Worm (Caenorhabditis elegans) whole organism, L4 larva: Measurements from ENCODE around the gene F55G7.4.

ENCODE experiments used
- F10B5.3 ChIP-seq: sonication (generic microtip); optimal IDR thresholded peaks from 2 replicates; lab custom pipeline; 2016; ENCODE audit warnings: mild to moderate bottlenecking, missing genetic modification characterization, missing compliant biosample characterization
- F44E2.7 ChIP-seq: fragments of 200-800 bp; sonication (Bioruptor generic); IDR thresholded peaks from 2 replicates; pipeline ENCODE4 v2.1.2; 2022; ENCODE audit warnings: missing genetic modification characterization, missing compliant biosample characterization
- Y105C5A.15 ChIP-seq: fragments of 200-800 bp; sonication (Bioruptor generic); IDR thresholded peaks from 2 replicates; pipeline ENCODE4 v1.3.6; 2022; ENCODE audit warnings: missing genetic modification characterization, missing compliant biosample characterization
- Y48G9A.11 ChIP-seq: fragments of 200-800 bp; sonication (Bioruptor generic); IDR thresholded peaks from 2 replicates; pipeline ENCODE4 v1.3.6; 2022; ENCODE audit warnings: missing genetic modification reagents, missing genetic modification characterization, missing compliant biosample characterization
- arid-1 ChIP-seq: fragments of 200-800 bp; sonication (Bioruptor generic); conservative IDR thresholded peaks from 2 replicates; pipeline ENCODE4 v1.3.6; 2022; ENCODE audit warnings: missing genetic modification reagents, missing genetic modification characterization, missing compliant biosample characterization
- ceh-44 ChIP-seq: fragments of 200-800 bp; sonication (Bioruptor generic); IDR thresholded peaks from 2 replicates; pipeline ENCODE4 v1.3.6; 2022; ENCODE audit warnings: missing genetic modification reagents, missing genetic modification characterization, missing compliant biosample characterization
- ceh-82 ChIP-seq: sonication (generic microtip); optimal IDR thresholded peaks from 2 replicates; lab custom pipeline; 2017; ENCODE audit warnings: missing biosample characterization, missing genetic modification characterization
- ctbp-1 ChIP-seq: fragments of 200-800 bp; sonication (Bioruptor generic); IDR thresholded peaks from 2 replicates; pipeline ENCODE4 v1.3.6; 2022; ENCODE audit warnings: missing genetic modification reagents, missing genetic modification characterization, missing compliant biosample characterization
- daf-12 ChIP-seq: fragments of 150-350 bp; optimal IDR thresholded peaks from 2 replicates; lab custom pipeline; 2014; ENCODE audit warnings: missing biosample characterization, missing genetic modification reagents, missing genetic modification characterization
- daf-16 ChIP-seq, 3 experiments: sonication (generic microtip); optimal IDR thresholded peaks; 2 replicates each; lab custom pipeline; 2016 to 2017; ENCODE audit warnings: missing genetic modification characterization in 3 of 3, missing genetic modification reagents in 3 of 3, mild to moderate bottlenecking in 2 of 3, missing compliant biosample characterization in 2 of 3, missing biosample characterization in 1 of 3, moderate library complexity in 1 of 3
- daf-19 ChIP-seq: fragments of 200-800 bp; sonication (Bioruptor generic); conservative IDR thresholded peaks from 2 replicates; pipeline ENCODE4 v1.3.6; 2022; ENCODE audit warnings: missing genetic modification characterization, missing compliant biosample characterization
- daf-8 ChIP-seq: fragments of 200-800 bp; sonication (Bioruptor generic); IDR thresholded peaks from 2 replicates; pipeline ENCODE4 v1.3.6; 2022; ENCODE audit warnings: missing genetic modification characterization, missing compliant biosample characterization
- dpl-1 ChIP-seq: fragments of 150-350 bp; optimal IDR thresholded peaks from 2 replicates; lab custom pipeline; 2014; ENCODE audit warnings: missing biosample characterization, missing genetic modification reagents, missing genetic modification characterization
- dve-1 ChIP-seq: sonication (generic microtip); optimal IDR thresholded peaks from 2 replicates; lab custom pipeline; 2017; ENCODE audit warnings: antibody characterized with exemption, mild to moderate bottlenecking, missing genetic modification characterization, missing compliant biosample characterization; ENCODE audit not compliant: insufficient read depth
- fos-1 ChIP-seq: fragments of 150-350 bp; optimal IDR thresholded peaks from 2 replicates; lab custom pipeline; 2014; ENCODE audit warnings: missing biosample characterization, missing genetic modification characterization
- hlh-30 ChIP-seq: sonication (generic microtip); optimal IDR thresholded peaks from 2 replicates; lab custom pipeline; 2017; ENCODE audit warnings: antibody characterized with exemption, mild to moderate bottlenecking, missing genetic modification characterization, missing compliant biosample characterization; ENCODE audit not compliant: insufficient read depth
- hmg-1.1 ChIP-seq: fragments of 200-800 bp; sonication (Bioruptor generic); IDR thresholded peaks from 2 replicates; pipeline ENCODE4 v1.3.6; 2022; ENCODE audit warnings: missing genetic modification reagents, missing genetic modification characterization, missing compliant biosample characterization
- jun-1 ChIP-seq: fragments of 150-350 bp; optimal IDR thresholded peaks from 2 replicates; lab custom pipeline; 2014; ENCODE audit warnings: missing biosample characterization, missing genetic modification reagents, missing genetic modification characterization
- lin-13 ChIP-seq: fragments of 150-350 bp; optimal IDR thresholded peaks from 2 replicates; lab custom pipeline; 2014; ENCODE audit warnings: missing biosample characterization, missing genetic modification reagents, missing genetic modification characterization
- lin-15B ChIP-seq: fragments of 150-350 bp; sonication (generic microtip); optimal IDR thresholded peaks from 3 replicates; lab custom pipeline; 2014; ENCODE audit warnings: missing biosample characterization, missing genetic modification characterization
- lin-38 ChIP-seq: fragments of 200-800 bp; sonication (Bioruptor generic); IDR thresholded peaks from 2 replicates; pipeline ENCODE4 v1.3.6; 2022; ENCODE audit warnings: missing genetic modification reagents, missing genetic modification characterization, missing compliant biosample characterization
- lin-39 ChIP-seq: fragments of 150-350 bp; optimal IDR thresholded peaks from 2 replicates; lab custom pipeline; 2014; ENCODE audit warnings: missing biosample characterization, missing genetic modification reagents, missing genetic modification characterization
- lsy-2 ChIP-seq, 2 experiments: fragments of 150-350 bp in 1 of 2; sonication (generic microtip) in 1 of 2; optimal IDR thresholded peaks; 2 replicates each; lab custom pipeline; 2014 to 2017; ENCODE audit warnings: missing biosample characterization in 2 of 2, missing genetic modification characterization in 2 of 2
- madf-5 ChIP-seq, 2 experiments: fragments of 200-800 bp; sonication (Bioruptor generic); IDR thresholded peaks; 2 replicates each; pipeline ENCODE4 v1.3.6; 2022; ENCODE audit warnings: missing compliant biosample characterization in 2 of 2, missing genetic modification characterization in 2 of 2
- mdl-1 ChIP-seq, 2 experiments: fragments of 150-350 bp in 1 of 2; sonication (generic microtip) in 1 of 2; optimal IDR thresholded peaks; 2 replicates each; lab custom pipeline; 2014 to 2017; ENCODE audit warnings: missing biosample characterization in 2 of 2, missing genetic modification characterization in 2 of 2
- mep-1 ChIP-seq: fragments of 150-350 bp; sonication (generic microtip); optimal IDR thresholded peaks from 3 replicates; lab custom pipeline; 2014; ENCODE audit warnings: missing biosample characterization, missing genetic modification characterization
- mxl-3 ChIP-seq: fragments of 200-800 bp; sonication (Bioruptor generic); optimal IDR thresholded peaks from 2 replicates; lab custom pipeline; 2018; ENCODE audit warnings: mild to moderate bottlenecking, missing genetic modification characterization, missing compliant biosample characterization
- nhr-102 ChIP-seq: sonication (generic microtip); optimal IDR thresholded peaks from 2 replicates; lab custom pipeline; 2016; ENCODE audit warnings: mild to moderate bottlenecking, missing genetic modification characterization, moderate library complexity, missing compliant biosample characterization
- nhr-28 ChIP-seq: fragments of 150-350 bp; optimal IDR thresholded peaks from 2 replicates; lab custom pipeline; 2014; ENCODE audit warnings: missing biosample characterization, missing genetic modification characterization
- nhr-48 ChIP-seq: sonication (generic microtip); optimal IDR thresholded peaks from 2 replicates; lab custom pipeline; 2016; ENCODE audit warnings: mild to moderate bottlenecking, missing genetic modification characterization, missing compliant biosample characterization
- pqm-1 ChIP-seq: sonication (generic microtip); optimal IDR thresholded peaks from 2 replicates; lab custom pipeline; 2017; ENCODE audit warnings: missing biosample characterization, missing genetic modification characterization
- rbr-2 ChIP-seq: sonication (generic microtip); optimal IDR thresholded peaks from 2 replicates; lab custom pipeline; 2016; ENCODE audit warnings: missing genotype, missing genetic modification characterization, missing compliant biosample characterization
- sdz-12 ChIP-seq: fragments of 200-800 bp; sonication (Bioruptor generic); optimal IDR thresholded peaks from 2 replicates; lab custom pipeline; 2018; ENCODE audit warnings: mild to moderate bottlenecking, missing genetic modification characterization, missing compliant biosample characterization
- skn-1 ChIP-seq: fragments of 150-350 bp; optimal IDR thresholded peaks from 2 replicates; lab custom pipeline; 2014; ENCODE audit warnings: missing biosample characterization, missing genetic modification characterization
- snpc-4 ChIP-seq: fragments of 150-350 bp; optimal IDR thresholded peaks from 2 replicates; lab custom pipeline; 2014; ENCODE audit warnings: missing biosample characterization, missing genetic modification characterization
- spr-1 ChIP-seq: sonication (generic microtip); optimal IDR thresholded peaks from 2 replicates; lab custom pipeline; 2016; ENCODE audit warnings: mild to moderate bottlenecking, missing genetic modification characterization, missing compliant biosample characterization
- unc-39 ChIP-seq: sonication (generic microtip); optimal IDR thresholded peaks from 2 replicates; lab custom pipeline; 2017; ENCODE audit warnings: missing biosample characterization, missing genetic modification characterization
- unc-62 ChIP-seq, 3 experiments: fragments of 150-350 bp in 1 of 3; sonication (generic microtip); optimal IDR thresholded peaks in 2 of 3; peaks in 1 of 3; 1 replicate in 1 of 3; 2 replicates in 2 of 3; lab custom pipeline; 2014 to 2017; ENCODE audit warnings: missing biosample characterization in 3 of 3, missing genetic modification characterization in 3 of 3, missing genetic modification reagents in 3 of 3, missing genotype in 1 of 3
- zfp-2 ChIP-seq: sonication (generic microtip); optimal IDR thresholded peaks from 2 replicates; lab custom pipeline; 2016; ENCODE audit warnings: mild to moderate bottlenecking, missing genetic modification characterization, missing compliant biosample characterization

Gene F55G7.4

ce11 chrX:11946788-11947463, 19.2 kb downstream of the F55G7.4 start, which contains the start of gene nfya-1 (continued):
- no peak for TF ChIP-seq lin-38
- no peak for TF ChIP-seq ceh-44 (GFP tag; lab: Robert Waterston, UW)
- TF ChIP-seq lin-39 (tag; lab: Kevin White, UChicago), result no peak
- no peak for TF ChIP-seq spr-1 (tag; lab: Kevin White, UChicago)
- TF ChIP-seq mxl-3, result peak; percentile 35
- no peak for TF ChIP-seq F44E2.7 (GFP tag; lab: Robert Waterston, UW)
- no peak for TF ChIP-seq nhr-48
- TF ChIP-seq hlh-30 (tag; lab: Kevin White, UChicago), result peak; percentile 67
- no peak for TF ChIP-seq nhr-102 (tag; lab: Kevin White, UChicago)
- no peak for TF ChIP-seq unc-39 (tag; lab: Kevin White, UChicago)
- TF ChIP-seq fos-1, result no peak
- no peak for TF ChIP-seq pqm-1 (tag; lab: Kevin White, UChicago)
- no peak for TF ChIP-seq ceh-82
- no peak for TF ChIP-seq daf-19 (GFP tag; lab: Robert Waterston, UW)
- no peak for TF ChIP-seq daf-16 (GFP tag; optimal IDR thresholded peaks at IDR 0.05; lab: Kevin White, UChicago)
- peak; percentile 54 for TF ChIP-seq daf-16 (tag; optimal IDR thresholded peaks at IDR 0.05; lab: Kevin White, UChicago)
- no peak for TF ChIP-seq madf-5 (GFP tag; IDR thresholded peaks at IDR 0.05; lab: Robert Waterston, UW)
- no peak for TF ChIP-seq jun-1
- no peak for TF ChIP-seq arid-1 (GFP tag; lab: Robert Waterston, UW)
- TF ChIP-seq Y48G9A.11, result no peak
- no peak for TF ChIP-seq skn-1
- no peak for TF ChIP-seq snpc-4 (tag; lab: Kevin White, UChicago)
- TF ChIP-seq lin-15B (tag; lab: Kevin White, UChicago), result no peak
- no peak for TF ChIP-seq ctbp-1 (GFP tag; lab: Robert Waterston, UW)
- TF ChIP-seq Y105C5A.15 (GFP tag; lab: Robert Waterston, UW), result no peak
- TF ChIP-seq F10B5.3 (tag; lab: Kevin White, UChicago), result no peak
- TF ChIP-seq hmg-1.1 (GFP tag; lab: Robert Waterston, UW), result peak; percentile 76
- peak; percentile 28 for TF ChIP-seq dpl-1 (GFP tag; lab: Kevin White, UChicago)
- no peak for TF ChIP-seq lsy-2 (tag; optimal IDR thresholded peaks at IDR 0.05; lab: Kevin White, UChicago)
- TF ChIP-seq mep-1 (tag; lab: Kevin White, UChicago), result no peak
- no peak for TF ChIP-seq sdz-12 (GFP tag; lab: Kevin White, UChicago)
- TF ChIP-seq zfp-2 (tag; lab: Kevin White, UChicago), result no peak
- no peak for TF ChIP-seq daf-8
- TF ChIP-seq daf-12 (tag; lab: Kevin White, UChicago), result no peak
- TF ChIP-seq, all 104 proteins: peak for 22

ce11 chrX:11948184-11948894, 20.7 kb downstream of the F55G7.4 start, which contains the start of gene lsd-1:
TSS of gene lsd-1 (plus strand) at chrX:11948844.
- TF ChIP-seq rbr-2 (peak; percentile 28), skn-1 (no peak), dve-1 (tag; lab: Kevin White, UChicago) (peak; percentile 42), unc-62 (GFP tag; optimal IDR thresholded peaks at IDR 0.05 in 1 of 2; lab: Kevin White, UChicago) (peak in 1 of 2 experiments; percentile 76), unc-62 (tag; optimal IDR thresholded peaks at IDR 0.05; lab: Kevin White, UChicago) (no peak), nhr-28 (no peak), mdl-1 (tag; optimal IDR thresholded peaks at IDR 0.05; lab: Kevin White, UChicago) (no peak), daf-16 (GFP tag; optimal IDR thresholded peaks at IDR 0.05; lab: Kevin White, UChicago) (no peak), daf-16 (tag; optimal IDR thresholded peaks at IDR 0.05; lab: Kevin White, UChicago) (peak; percentile 39), ctbp-1 (GFP tag; lab: Robert Waterston, UW) (no peak), lin-13 (GFP tag; lab: Kevin White, UChicago) (no peak)
